Worm (Caenorhabditis elegans) whole organism, midembryonic: ENCODE results near the gene F44E2.6.

Experiments used
- T22C8.4 ChIP-seq: fragments of 200-800 bp; sonication (Bioruptor generic); IDR thresholded peaks from 2 replicates; pipeline ENCODE4 v1.3.6; 2022; ENCODE audit warnings: missing genetic modification characterization, missing compliant biosample characterization
- cog-1 ChIP-seq: sonication (generic microtip); optimal IDR thresholded peaks from 2 replicates; lab custom pipeline; 2016; ENCODE audit warnings: missing genetic modification characterization, missing compliant biosample characterization
- flt-1 ChIP-seq: fragments of 200-800 bp; sonication (Bioruptor generic); IDR thresholded peaks from 2 replicates; pipeline ENCODE4 v1.3.6; 2022; ENCODE audit warnings: missing genetic modification characterization, missing compliant biosample characterization
- klf-2 ChIP-seq: fragments of 200-800 bp; sonication (Bioruptor generic); conservative IDR thresholded peaks from 2 replicates; pipeline ENCODE4 v1.3.6; 2022; ENCODE audit warnings: missing genetic modification reagents, missing genetic modification characterization, missing compliant biosample characterization
- med-1 ChIP-seq: sonication (generic microtip); optimal IDR thresholded peaks from 2 replicates; lab custom pipeline; 2017; ENCODE audit warnings: missing genetic modification characterization, mild to moderate bottlenecking, missing compliant biosample characterization, antibody characterized with exemption, missing genetic modification reagents; ENCODE audit not compliant: insufficient read depth
- ref-1 ChIP-seq: fragments of 200-800 bp; sonication (Bioruptor generic); conservative IDR thresholded peaks from 2 replicates; pipeline ENCODE4 v1.3.6; 2022; ENCODE audit warnings: missing genetic modification reagents, missing genetic modification characterization, missing compliant biosample characterization
- tab-1 ChIP-seq: fragments of 200-800 bp; sonication (Bioruptor generic); IDR thresholded peaks from 2 replicates; pipeline ENCODE4 v1.3.6; 2022; ENCODE audit warnings: missing genetic modification characterization, missing compliant biosample characterization
- ztf-23 ChIP-seq: fragments of 200-800 bp; sonication (Bioruptor generic); IDR thresholded peaks from 2 replicates; pipeline ENCODE4 v1.3.6; 2022; ENCODE audit warnings: missing genetic modification reagents, missing genetic modification characterization, missing compliant biosample characterization
- ztf-29 ChIP-seq: fragments of 200-800 bp; sonication (Bioruptor generic); IDR thresholded peaks from 2 replicates; pipeline ENCODE4 v1.3.6; 2022; ENCODE audit warnings: missing genetic modification reagents, missing genetic modification characterization, missing compliant biosample characterization

F44E2.6 gene

DNA sequence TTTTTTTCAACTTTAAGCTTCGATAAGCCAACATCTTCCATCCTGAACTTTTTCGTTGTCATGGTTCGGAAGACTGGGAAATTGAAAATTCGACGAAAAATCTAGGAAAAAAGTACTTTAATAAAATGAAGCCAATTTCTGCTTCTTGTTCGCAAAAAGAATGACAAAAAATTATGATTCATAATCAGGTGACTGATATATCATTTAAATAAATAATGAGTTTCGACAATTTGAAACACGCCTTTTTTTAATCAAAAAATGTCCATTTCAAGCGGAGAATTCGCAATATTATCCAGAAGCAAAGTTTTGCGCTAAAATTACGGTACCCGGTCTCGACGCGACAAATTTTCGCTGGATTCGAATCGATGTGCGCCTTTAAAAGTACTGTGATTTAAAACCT, at the start of gene F44E2.6:
TSS of gene F44E2.6 (minus strand) at position 101 of the 400 bp plus-strand sequence.
- TF ChIP-seq klf-2 (GFP tag; lab: Robert Waterston, UW) = no peak
- no peak for TF ChIP-seq med-1
- TF ChIP-seq ref-1 (GFP tag; lab: Robert Waterston, UW) = no peak
- no peak for TF ChIP-seq ztf-23 (GFP tag; lab: Robert Waterston, UW)
- no peak for TF ChIP-seq tab-1
- no peak for TF ChIP-seq flt-1 (GFP tag; lab: Robert Waterston, UW)
- no peak for TF ChIP-seq cog-1 (tag; lab: Kevin White, UChicago)
- TF ChIP-seq T22C8.4 (GFP tag; lab: Robert Waterston, UW) = no peak
- TF ChIP-seq ztf-29 (GFP tag; lab: Robert Waterston, UW) = no peak

DNA sequence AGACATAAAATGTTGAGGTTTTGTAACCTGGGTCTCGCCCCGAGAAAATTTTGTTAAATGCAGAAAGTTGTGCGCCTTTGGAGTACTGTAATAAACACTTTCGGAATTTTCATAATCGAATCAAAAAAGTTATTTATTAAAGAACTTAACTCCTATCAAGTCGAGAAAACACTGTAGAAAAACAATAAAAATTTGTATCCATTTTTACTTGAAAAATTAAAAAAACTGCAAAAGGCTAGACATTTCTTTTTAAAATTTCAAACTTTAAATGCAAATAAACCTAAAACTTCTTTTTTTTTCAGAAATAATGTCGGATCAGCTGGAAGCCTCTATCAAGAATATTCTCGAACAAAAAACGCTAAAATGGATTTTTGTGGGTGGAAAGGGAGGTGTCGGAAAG, 49.8 kb upstream of the F44E2.6 start, which contains the start of gene asna-1:
TSS of gene asna-1 (plus strand) at position 301 of the 400 bp plus-strand sequence.
- TF ChIP-seq med-1 (no peak), T22C8.4 (GFP tag; lab: Robert Waterston, UW) (no peak), ref-1 (GFP tag; lab: Robert Waterston, UW) (no peak), cog-1 (tag; lab: Kevin White, UChicago) (no peak), klf-2 (GFP tag; lab: Robert Waterston, UW) (no peak), flt-1 (GFP tag; lab: Robert Waterston, UW) (no peak), tab-1 (no peak), ztf-23 (GFP tag; lab: Robert Waterston, UW) (no peak), ztf-29 (GFP tag; lab: Robert Waterston, UW) (no peak)

DNA sequence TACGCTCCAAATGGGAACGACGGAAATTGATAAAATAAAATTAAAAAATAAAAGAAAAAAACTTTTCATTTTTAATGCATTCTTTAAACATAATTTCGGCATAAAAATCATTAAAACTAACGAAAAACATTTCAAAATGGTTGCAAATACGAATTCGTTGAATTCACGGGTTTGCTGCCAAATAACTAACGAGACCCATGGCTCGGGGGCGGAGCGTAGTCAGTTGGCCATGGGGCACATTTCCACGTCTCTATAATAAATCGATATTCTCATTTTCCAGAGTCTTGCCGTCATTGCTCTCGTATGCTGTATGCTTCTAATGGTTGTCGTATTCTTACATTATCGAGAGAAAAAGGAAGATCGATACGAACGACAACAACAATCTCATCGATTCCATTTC, 48.5 kb upstream of the F44E2.6 start, which contains the start of gene ZK637.4:
TSS of gene ZK637.4 (plus strand) at position 301 of the 400 bp plus-strand sequence.
- no peak for TF ChIP-seq flt-1 (GFP tag; lab: Robert Waterston, UW)

DNA sequence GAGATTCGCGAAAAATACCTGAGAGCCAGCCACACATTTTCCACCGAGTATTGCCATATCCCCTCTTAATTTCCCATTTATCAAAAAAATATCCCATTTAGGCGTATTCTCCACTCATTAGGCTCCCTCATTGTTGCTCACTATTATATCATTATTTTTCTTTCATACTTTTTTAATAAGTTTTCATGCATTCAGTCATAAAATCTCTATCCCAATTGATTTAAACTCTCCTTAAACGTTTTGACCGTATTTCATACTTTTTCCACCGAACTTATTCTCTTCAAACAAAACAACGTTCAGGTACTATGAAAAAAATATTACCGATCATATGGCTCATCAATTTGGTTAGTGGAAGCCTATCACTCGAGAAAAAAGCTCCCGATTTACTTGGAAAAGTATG, 44.9 kb upstream of the F44E2.6 start, which contains the start of gene lnkn-1:
TSS of gene lnkn-1 (plus strand) at position 301 of the 400 bp plus-strand sequence.
- TF ChIP-seq ztf-23 (GFP tag; lab: Robert Waterston, UW) (no peak), tab-1 (no peak), ref-1 (GFP tag; lab: Robert Waterston, UW) (no peak), flt-1 (GFP tag; lab: Robert Waterston, UW) (no peak), med-1 (no peak), klf-2 (GFP tag; lab: Robert Waterston, UW) (no peak), T22C8.4 (GFP tag; lab: Robert Waterston, UW) (no peak), cog-1 (tag; lab: Kevin White, UChicago) (no peak), ztf-29 (GFP tag; lab: Robert Waterston, UW) (no peak)

DNA sequence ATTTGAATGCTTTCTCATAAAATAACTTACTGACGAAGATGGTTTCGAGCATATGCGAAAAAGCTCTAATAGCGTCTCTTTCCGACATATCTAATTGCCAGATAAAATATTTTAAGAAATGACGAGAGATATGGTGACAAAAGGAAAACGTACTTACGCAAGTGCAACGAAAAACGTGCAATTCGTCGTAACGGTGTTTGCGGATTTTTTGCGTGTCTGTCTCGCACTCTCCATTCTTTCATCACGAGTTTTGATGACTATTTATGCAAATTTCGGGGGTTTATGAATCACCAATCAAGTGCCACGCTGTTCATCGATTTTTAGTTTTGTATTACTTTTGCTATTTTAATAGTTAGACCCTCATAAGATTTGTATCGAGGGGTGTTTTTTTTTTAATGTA, 43.9 kb upstream of the F44E2.6 start, which contains the start of gene ZK637.14:
TSS of gene ZK637.14 (minus strand) at position 201 of the 400 bp plus-strand sequence.
- TF ChIP-seq ref-1 (GFP tag; lab: Robert Waterston, UW) = no peak
- no peak for TF ChIP-seq klf-2 (GFP tag; lab: Robert Waterston, UW)
- peak; percentile 16 for TF ChIP-seq cog-1 (tag; lab: Kevin White, UChicago)
- no peak for TF ChIP-seq tab-1
- TF ChIP-seq flt-1 (GFP tag; lab: Robert Waterston, UW) = no peak
- TF ChIP-seq T22C8.4 (GFP tag; lab: Robert Waterston, UW) = no peak
- peak; percentile 37; the same call in 1 of the 2 replicates for TF ChIP-seq ztf-23 (GFP tag; lab: Robert Waterston, UW)

DNA sequence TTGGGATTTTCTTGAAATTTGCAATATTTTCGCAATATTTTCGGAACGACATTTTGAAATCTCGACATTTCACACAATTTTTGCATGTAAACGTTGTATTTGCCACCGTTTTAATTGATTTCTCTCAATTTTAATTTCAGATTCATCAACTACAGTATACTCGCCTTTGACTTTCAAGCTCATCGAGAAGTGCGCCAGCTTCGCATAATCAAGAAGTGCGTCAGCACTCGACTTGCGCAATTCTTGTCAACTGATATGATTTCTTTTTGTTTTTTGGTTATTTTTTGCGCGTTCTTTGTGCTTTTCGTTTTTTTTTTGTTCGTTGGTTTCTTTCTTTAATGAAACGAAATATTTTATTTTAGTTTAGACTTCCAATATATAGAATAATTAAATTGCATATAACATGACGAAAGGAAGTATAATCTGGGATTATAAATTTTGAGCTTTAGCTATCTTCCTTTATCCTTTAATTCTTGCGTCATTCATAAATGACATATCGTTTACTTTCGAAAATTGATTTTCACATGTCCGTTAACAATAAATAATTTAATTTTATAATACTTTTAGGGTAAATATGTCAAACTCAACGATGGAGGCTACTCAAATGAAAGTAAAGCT, 42.3 kb upstream of the F44E2.6 start, which contains the start of gene famh-136:
TSS of gene famh-136 (plus strand) at position 568 of the 618 bp plus-strand sequence.
- TF ChIP-seq ztf-29 (GFP tag; lab: Robert Waterston, UW) = no peak
- peak; percentile 49 for TF ChIP-seq cog-1 (tag; lab: Kevin White, UChicago)
- peak; percentile 86 for TF ChIP-seq ztf-23 (GFP tag; lab: Robert Waterston, UW)
- peak; percentile 58 for TF ChIP-seq flt-1 (GFP tag; lab: Robert Waterston, UW)
- peak; percentile 33 for TF ChIP-seq med-1
- no peak for TF ChIP-seq tab-1
- no peak for TF ChIP-seq ref-1 (GFP tag; lab: Robert Waterston, UW)
- no peak for TF ChIP-seq klf-2 (GFP tag; lab: Robert Waterston, UW)
- no peak for TF ChIP-seq T22C8.4 (GFP tag; lab: Robert Waterston, UW)

DNA sequence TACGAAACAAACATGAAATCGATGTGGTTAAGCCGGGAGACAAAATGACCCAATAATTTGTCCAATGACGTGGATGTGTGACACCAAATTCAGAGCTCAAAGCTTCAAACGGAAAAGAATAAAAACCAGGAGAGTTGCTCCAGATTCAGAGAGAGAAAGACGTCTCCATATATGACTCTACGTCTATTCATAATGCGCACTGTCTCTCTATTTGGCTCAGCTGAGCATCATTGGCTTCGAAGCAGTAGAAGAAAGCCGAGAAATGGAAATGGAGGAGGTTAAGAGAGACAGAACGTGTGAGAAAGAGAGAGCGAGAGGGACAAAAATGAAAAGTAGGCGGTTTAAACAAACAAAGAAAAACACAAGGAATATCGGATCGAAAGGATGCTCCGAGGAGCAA, 41.3 kb upstream of the F44E2.6 start:
- TF ChIP-seq ztf-23 (GFP tag; lab: Robert Waterston, UW) = no peak
- no peak for TF ChIP-seq cog-1 (tag; lab: Kevin White, UChicago)
- TF ChIP-seq flt-1 (GFP tag; lab: Robert Waterston, UW) = no peak
- TF ChIP-seq ztf-29 (GFP tag; lab: Robert Waterston, UW) = no peak

DNA sequence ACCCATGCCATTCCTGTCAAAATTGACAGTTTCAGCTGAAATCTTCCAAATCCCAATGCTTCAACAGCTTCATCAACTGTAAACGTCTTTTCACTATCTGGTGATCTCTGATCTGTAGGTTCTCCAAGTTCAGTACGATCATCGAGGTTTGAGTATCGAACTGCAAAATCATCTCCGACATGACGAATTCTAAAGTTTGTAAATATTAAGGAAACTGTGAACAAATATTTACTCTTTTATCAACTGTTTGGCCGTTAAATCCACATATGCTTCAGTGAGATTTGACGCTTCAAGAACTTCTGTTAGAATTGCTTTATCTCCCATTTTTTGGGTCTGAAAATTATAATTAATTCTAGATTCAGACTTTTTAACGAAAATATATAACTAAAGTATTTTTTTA, 40.1 kb upstream of the F44E2.6 start, which contains the start of gene svop-1:
TSS of gene svop-1 (minus strand) at position 339 of the 400 bp plus-strand sequence.
- TF ChIP-seq ref-1 (GFP tag; lab: Robert Waterston, UW) = no peak
- TF ChIP-seq ztf-23 (GFP tag; lab: Robert Waterston, UW) = no peak
- no peak for TF ChIP-seq tab-1
- no peak for TF ChIP-seq ztf-29 (GFP tag; lab: Robert Waterston, UW)
- no peak for TF ChIP-seq cog-1 (tag; lab: Kevin White, UChicago)
- TF ChIP-seq med-1 = no peak
- TF ChIP-seq flt-1 (GFP tag; lab: Robert Waterston, UW) = no peak
- no peak for TF ChIP-seq klf-2 (GFP tag; lab: Robert Waterston, UW)
- no peak for TF ChIP-seq T22C8.4 (GFP tag; lab: Robert Waterston, UW)

DNA sequence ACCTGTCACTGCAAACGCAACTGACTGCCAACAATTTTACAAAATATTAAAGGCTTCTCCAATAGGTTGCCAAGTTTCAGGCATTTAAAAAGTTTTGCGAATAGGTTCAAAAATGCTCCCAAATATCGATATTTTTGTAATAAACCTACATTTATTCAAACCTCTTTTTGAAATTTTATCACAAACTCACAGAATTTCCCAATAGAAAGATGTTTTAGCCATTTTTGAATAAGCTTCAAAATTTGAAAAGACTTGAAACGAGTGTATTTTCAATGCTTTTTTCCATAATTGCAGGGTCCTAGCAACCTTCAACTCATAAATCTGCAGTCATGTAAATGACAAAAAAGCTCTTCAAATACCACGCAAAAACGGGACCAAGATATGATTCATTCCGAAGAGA, 37.3 kb upstream of the F44E2.6 start:
- TF ChIP-seq ztf-23 (GFP tag; lab: Robert Waterston, UW) = no peak

DNA sequence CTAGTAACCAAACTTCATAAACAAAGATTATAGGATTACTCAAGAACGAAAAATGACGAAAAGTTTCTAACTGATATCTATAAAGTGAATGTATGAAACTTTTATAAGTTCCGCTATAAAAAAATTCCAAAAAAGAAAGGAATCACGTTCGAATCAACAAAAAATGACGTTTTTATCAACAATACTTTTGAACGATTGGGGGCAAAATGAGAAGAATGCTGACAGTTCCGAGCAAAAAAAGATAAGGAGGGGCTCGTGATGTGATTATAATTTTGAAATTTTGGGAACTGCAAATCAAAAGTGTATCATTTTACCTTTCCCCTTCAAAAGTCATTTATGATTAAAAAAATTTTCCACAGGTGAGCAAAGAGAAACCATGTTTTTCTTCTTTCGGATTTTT, 33.9 kb upstream of the F44E2.6 start:
- TF ChIP-seq klf-2 (GFP tag; lab: Robert Waterston, UW) (no peak), ref-1 (GFP tag; lab: Robert Waterston, UW) (no peak), flt-1 (GFP tag; lab: Robert Waterston, UW) (no peak), tab-1 (no peak), cog-1 (tag; lab: Kevin White, UChicago) (no peak), T22C8.4 (GFP tag; lab: Robert Waterston, UW) (no peak), ztf-23 (GFP tag; lab: Robert Waterston, UW) (no peak), ztf-29 (GFP tag; lab: Robert Waterston, UW) (no peak), med-1 (no peak)
